Fruit fly (Drosophila melanogaster) whole organism, adult: ENCODE data around the gene CG11226.

ENCODE experiments used
- CG14711 ChIP-seq: fragments of 200-800 bp; sonication (Bioruptor generic); optimal IDR thresholded peaks from 2 replicates; lab custom pipeline; 2018; ENCODE audit warnings: missing biosample characterization, mild to moderate bottlenecking, missing genetic modification characterization, moderate library complexity
- CG33017 ChIP-seq: fragments of 200-800 bp; sonication (Bioruptor generic); optimal IDR thresholded peaks from 2 replicates; lab custom pipeline; 2018; ENCODE audit warnings: missing biosample characterization, mild to moderate bottlenecking, missing genetic modification characterization, moderate library complexity
- CG5204 ChIP-seq: fragments of 200-800 bp; sonication (Bioruptor generic); optimal IDR thresholded peaks from 2 replicates; lab custom pipeline; 2016; ENCODE audit warnings: missing biosample characterization, missing genetic modification characterization
- Mnt ChIP-seq: fragments of 200-800 bp; sonication (Bioruptor generic); optimal IDR thresholded peaks from 2 replicates; lab custom pipeline; 2016; ENCODE audit warnings: missing biosample characterization, mild to moderate bottlenecking, missing genetic modification characterization
- bab1 ChIP-seq: fragments of 200-800 bp; sonication (Bioruptor generic); optimal IDR thresholded peaks from 3 replicates; lab custom pipeline; 2019; ENCODE audit warnings: missing biosample characterization, mild to moderate bottlenecking, missing genetic modification characterization, moderate library complexity
- cnc ChIP-seq, 2 experiments: fragments of >200 bp; optimal IDR thresholded peaks; 2 replicates each; lab custom pipeline; 2017
- kay ChIP-seq: fragments of 200-800 bp; sonication (Bioruptor generic); peaks from one replicate; lab custom pipeline; 2016; ENCODE audit warnings: missing biosample characterization, missing genetic modification characterization, borderline replicate concordance
- ovo ChIP-seq: fragments of 200-800 bp; sonication (Bioruptor generic); optimal IDR thresholded peaks from 2 replicates; lab custom pipeline; 2016; ENCODE audit warnings: missing biosample characterization, missing genetic modification characterization
- pad ChIP-seq: fragments of 200-800 bp; sonication (Bioruptor generic); optimal IDR thresholded peaks from 3 replicates; lab custom pipeline; 2017; ENCODE audit warnings: missing biosample characterization, missing genetic modification characterization, mild to moderate bottlenecking, moderate library complexity, missing genetic modification reagents

- TF ChIP-seq cnc (optimal IDR thresholded peaks at IDR 0.05; lab: Kevin White, UChicago) (no peak), CG33017 (tag; lab: Kevin White, UChicago) (no peak), CG14711 (no peak), kay (GFP tag; lab: Kevin White, UChicago) (no peak), Mnt (GFP tag; lab: Kevin White, UChicago) (no peak), ovo (GFP tag; lab: Kevin White, UChicago) (no peak), pad (GFP tag; lab: Kevin White, UChicago) (no peak), CG5204 (GFP tag; lab: Kevin White, UChicago) (no peak), bab1 (GFP tag; lab: Kevin White, UChicago) (no peak)
These were observed 45.2 kb upstream of the CG11226 start for dm6 chr3L:22791622-22792021.
